Worm (Caenorhabditis elegans): ENCODE data around the gene sqv-1.

Gene sqv-1

ce11 chrIV:8366295-8366694 is 5.4 kb downstream of the sqv-1 start, which contains the start of gene aagr-1:
TSS of gene aagr-1 (plus strand) at chrIV:8366521.
- TF ChIP-seq elt-2 (tag; optimal IDR thresholded peaks at IDR 0.05) (no peak), ets-4 (tag; optimal IDR thresholded peaks at IDR 0.05) (no peak), mec-3 (tag; optimal IDR thresholded peaks at IDR 0.05; ENCODE audit: borderline replicate concordance) (no peak), ceh-18 (tag; optimal IDR thresholded peaks at IDR 0.05) (no peak), ceh-45 (GFP tag; IDR thresholded peaks at IDR 0.05) (no peak), odd-2 (tag; optimal IDR thresholded peaks at IDR 0.05) (no peak), Y22D7AL.16 (tag; optimal IDR thresholded peaks at IDR 0.05) (no peak), ceh-2 (tag; optimal IDR thresholded peaks at IDR 0.05) (no peak), pqm-1 (tag; optimal IDR thresholded peaks at IDR 0.05) (no peak), eyg-1 (tag; optimal IDR thresholded peaks at IDR 0.05) (no peak), hlh-8 (tag; optimal IDR thresholded peaks at IDR 0.05) (no peak), hlh-15 (tag; optimal IDR thresholded peaks at IDR 0.05) (no peak), che-1 (tag; optimal IDR thresholded peaks at IDR 0.05) (no peak), fkh-10 (GFP tag; optimal IDR thresholded peaks at IDR 0.05) (no peak), F13H6.1 (tag; optimal IDR thresholded peaks at IDR 0.05) (no peak), nhr-11 (tag; optimal IDR thresholded peaks at IDR 0.05) (no peak), unc-55 (GFP tag; optimal IDR thresholded peaks at IDR 0.05) (no peak), rnt-1 (tag; optimal IDR thresholded peaks at IDR 0.05) (no peak), dve-1 (tag; optimal IDR thresholded peaks at IDR 0.05) (no peak), tbx-2 (tag; optimal IDR thresholded peaks at IDR 0.05) (no peak)

- no peak for TF ChIP-seq ceh-24 (tag; optimal IDR thresholded peaks at IDR 0.05)
- no peak for TF ChIP-seq pag-3 (tag; optimal IDR thresholded peaks at IDR 0.05; ENCODE audit: borderline replicate concordance)
Observed at ce11 chrIV:8367887-8368286, 7.0 kb downstream of the sqv-1 start.

DNA sequence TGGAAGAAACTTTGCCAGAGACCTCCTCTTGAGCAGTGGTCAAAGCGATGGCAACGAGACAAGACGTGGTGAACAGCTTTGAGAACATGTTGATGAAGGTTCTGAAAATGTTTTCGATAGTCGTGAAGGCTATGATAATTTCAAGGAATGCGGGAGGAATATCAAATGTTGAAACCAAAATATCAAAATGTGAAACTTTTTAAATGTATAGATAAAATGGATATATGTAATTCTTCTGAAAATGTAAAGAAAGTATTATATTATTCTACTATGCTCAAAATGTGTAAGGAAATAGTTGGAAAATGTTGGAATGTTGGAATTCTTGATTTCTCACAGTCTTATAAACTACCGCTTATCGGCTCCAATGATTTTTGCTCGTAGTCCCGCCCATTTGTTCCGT is 8.2 kb downstream of the sqv-1 start, which contains the start of gene D2096.6:
TSS of gene D2096.6 (minus strand) at position 101 of the 400 bp plus-strand sequence.
- no peak for TF ChIP-seq fkh-10 (GFP tag; optimal IDR thresholded peaks at IDR 0.05)
- TF ChIP-seq K02D7.2 (tag; optimal IDR thresholded peaks at IDR 0.05): no peak
- TF ChIP-seq zip-5 (tag; optimal IDR thresholded peaks at IDR 0.05): no peak
- TF ChIP-seq syd-9 (tag; optimal IDR thresholded peaks at IDR 0.05): no peak
- no peak for TF ChIP-seq pat-9 (tag; optimal IDR thresholded peaks at IDR 0.05)
- TF ChIP-seq ceh-45 (GFP tag; IDR thresholded peaks at IDR 0.05): no peak
- TF ChIP-seq nfya-1 (tag; optimal IDR thresholded peaks at IDR 0.05): no peak
- TF ChIP-seq ceh-34 (tag; optimal IDR thresholded peaks at IDR 0.05): no peak
- TF ChIP-seq ceh-19 (GFP tag; optimal IDR thresholded peaks at IDR 0.05): no peak
- no peak for TF ChIP-seq ceh-30 (tag; optimal IDR thresholded peaks at IDR 0.05)
- TF ChIP-seq tbx-2 (tag; optimal IDR thresholded peaks at IDR 0.05): no peak
- no peak for TF ChIP-seq ceh-14 (tag; optimal IDR thresholded peaks at IDR 0.05)
- no peak for TF ChIP-seq dve-1 (tag; optimal IDR thresholded peaks at IDR 0.05)
- TF ChIP-seq rnt-1 (tag; optimal IDR thresholded peaks at IDR 0.05): no peak
- TF ChIP-seq pax-1 (tag; optimal IDR thresholded peaks at IDR 0.05): no peak
- TF ChIP-seq ceh-18 (tag; optimal IDR thresholded peaks at IDR 0.05): no peak
- TF ChIP-seq lin-11 (tag; optimal IDR thresholded peaks at IDR 0.05): no peak
- no peak for TF ChIP-seq tbx-7 (tag; optimal IDR thresholded peaks at IDR 0.05)

ce11 chrIV:8375381-8375780 is 14.5 kb downstream of the sqv-1 start:
- peak; percentile 49 for TF ChIP-seq pros-1 (tag; optimal IDR thresholded peaks at IDR 0.05)
- peak; percentile 87 for TF ChIP-seq pat-9 (tag; optimal IDR thresholded peaks at IDR 0.05)
- TF ChIP-seq K09A11.1 (tag; optimal IDR thresholded peaks at IDR 0.05; ENCODE audit: insufficient read depth): peak; percentile 67
- TF ChIP-seq pag-3 (tag; optimal IDR thresholded peaks at IDR 0.05; ENCODE audit: borderline replicate concordance): peak; percentile 39
- TF ChIP-seq ceh-31 (tag; optimal IDR thresholded peaks at IDR 0.05): peak; percentile 72
- peak; percentile 89 for TF ChIP-seq hlh-6 (tag; optimal IDR thresholded peaks at IDR 0.05)
- TF ChIP-seq ceh-2 (tag; optimal IDR thresholded peaks at IDR 0.05): peak; percentile 77
- peak; percentile 82 for TF ChIP-seq ttx-3 (tag; optimal IDR thresholded peaks at IDR 0.05)
- TF ChIP-seq ref-2 (tag; optimal IDR thresholded peaks at IDR 0.05): peak; percentile 92
- TF ChIP-seq F13H6.1 (tag; optimal IDR thresholded peaks at IDR 0.05): peak; percentile 64
- peak; percentile 77 for TF ChIP-seq eyg-1 (tag; optimal IDR thresholded peaks at IDR 0.05)
- peak; percentile 9 for TF ChIP-seq ceh-9 (tag; optimal IDR thresholded peaks at IDR 0.05)
- TF ChIP-seq npax-4 (tag; optimal IDR thresholded peaks at IDR 0.05): peak; percentile 77
- peak; percentile 80 for TF ChIP-seq fkh-6 (tag; optimal IDR thresholded peaks at IDR 0.05)
- TF ChIP-seq pha-2 (tag; optimal IDR thresholded peaks at IDR 0.05): peak; percentile 86
- TF ChIP-seq Y22D7AL.16 (tag; optimal IDR thresholded peaks at IDR 0.05): peak; percentile 70
- TF ChIP-seq ceh-48 (tag; optimal IDR thresholded peaks at IDR 0.05): peak; percentile 77
- no peak for TF ChIP-seq nhr-11 (tag; optimal IDR thresholded peaks at IDR 0.05)
- peak; percentile 63 for TF ChIP-seq T23F11.4 (GFP tag; optimal IDR thresholded peaks at IDR 0.05)
- TF ChIP-seq hlh-13 (GFP tag; optimal IDR thresholded peaks at IDR 0.05): peak; percentile 83
- peak; percentile 53 for TF ChIP-seq ceh-30 (tag; optimal IDR thresholded peaks at IDR 0.05)
- TF ChIP-seq mec-3 (tag; optimal IDR thresholded peaks at IDR 0.05; ENCODE audit: borderline replicate concordance): no peak
